Fruit fly (Drosophila melanogaster): ENCODE results near the gene hh.
A peak's percentile ranks its signal among the peaks of the same experiment; 100 is the strongest.

The hh gene

dm6 chr3R:23120933-23121332 is 20.8 kb downstream of the hh start:
- TF ChIP-seq cic (GFP tag; optimal IDR thresholded peaks at IDR 0.05) (peak; percentile 87), ovo (GFP tag; optimal IDR thresholded peaks at IDR 0.05) (no peak), bab1 (GFP tag; optimal IDR thresholded peaks at IDR 0.05) (peak; percentile 26), Mnt (GFP tag; optimal IDR thresholded peaks at IDR 0.05) (peak; percentile 7), CG14711 (tag; optimal IDR thresholded peaks at IDR 0.05) (no peak), CG1620 (GFP tag; optimal IDR thresholded peaks at IDR 0.05) (no peak), CG7101 (tag; optimal IDR thresholded peaks at IDR 0.05) (peak; percentile 4), CG7045 (GFP tag; optimal IDR thresholded peaks at IDR 0.05) (no peak)

dm6 chr3R:23119873-23120272 is 21.8 kb downstream of the hh start:
- no peak for TF ChIP-seq bab1 (GFP tag; optimal IDR thresholded peaks at IDR 0.05)
- no peak for TF ChIP-seq pad (GFP tag; optimal IDR thresholded peaks at IDR 0.05)
- no peak for TF ChIP-seq CG33017 (tag; optimal IDR thresholded peaks at IDR 0.05)
- no peak for TF ChIP-seq CG7045 (GFP tag; optimal IDR thresholded peaks at IDR 0.05)
- no peak for TF ChIP-seq ovo (GFP tag; optimal IDR thresholded peaks at IDR 0.05)
- no peak for TF ChIP-seq cic (GFP tag; optimal IDR thresholded peaks at IDR 0.05)
- no peak for TF ChIP-seq CG12768 (GFP tag; optimal IDR thresholded peaks at IDR 0.05)
- no peak for TF ChIP-seq CG7101 (tag; optimal IDR thresholded peaks at IDR 0.05)
- TF ChIP-seq CG1620 (GFP tag; optimal IDR thresholded peaks at IDR 0.05) = no peak
- TF ChIP-seq Crg-1 (GFP tag; optimal IDR thresholded peaks at IDR 0.05) = no peak
- TF ChIP-seq CG14711 (tag; optimal IDR thresholded peaks at IDR 0.05) = no peak
- no peak for TF ChIP-seq Hr96 (GFP tag; optimal IDR thresholded peaks at IDR 0.05)
- no peak for TF ChIP-seq CG11617 (GFP tag; optimal IDR thresholded peaks at IDR 0.05)
- no peak for TF ChIP-seq CG5204 (GFP tag; optimal IDR thresholded peaks at IDR 0.05)
- TF ChIP-seq cnc (optimal IDR thresholded peaks at IDR 0.05) = no peak
- TF ChIP-seq kay (GFP tag; ENCODE audit: borderline replicate concordance) = no peak

- TF ChIP-seq bab1 (GFP tag; optimal IDR thresholded peaks at IDR 0.05) = no peak
- TF ChIP-seq CG1620 (GFP tag; optimal IDR thresholded peaks at IDR 0.05) = peak; percentile 39
- TF ChIP-seq CG7045 (GFP tag; optimal IDR thresholded peaks at IDR 0.05) = no peak
- no peak for TF ChIP-seq CG14711 (tag; optimal IDR thresholded peaks at IDR 0.05)
- peak; percentile 62 for TF ChIP-seq Hr96 (GFP tag; optimal IDR thresholded peaks at IDR 0.05)
- TF ChIP-seq CG5204 (GFP tag; optimal IDR thresholded peaks at IDR 0.05) = no peak
- TF ChIP-seq toe (GFP tag; optimal IDR thresholded peaks at IDR 0.05) = peak; percentile 72
- TF ChIP-seq Crg-1 (GFP tag; optimal IDR thresholded peaks at IDR 0.05) = peak; percentile 48
- TF ChIP-seq kay (GFP tag; ENCODE audit: borderline replicate concordance) = no peak
- TF ChIP-seq pad (GFP tag; optimal IDR thresholded peaks at IDR 0.05) = peak; percentile 42
- TF ChIP-seq cic (GFP tag; optimal IDR thresholded peaks at IDR 0.05) = no peak
- no peak for TF ChIP-seq CG11617 (GFP tag; optimal IDR thresholded peaks at IDR 0.05)
- peak; percentile 11 for TF ChIP-seq CG33017 (tag; optimal IDR thresholded peaks at IDR 0.05)
- TF ChIP-seq Mnt (GFP tag; optimal IDR thresholded peaks at IDR 0.05) = peak; percentile 52
- TF ChIP-seq CG12768 (GFP tag; optimal IDR thresholded peaks at IDR 0.05) = peak; percentile 46
- peak; percentile 9 for TF ChIP-seq Clk (GFP tag; optimal IDR thresholded peaks at IDR 0.05)
- TF ChIP-seq CG7101 (tag; optimal IDR thresholded peaks at IDR 0.05) = no peak
- TF ChIP-seq tj (GFP tag; optimal IDR thresholded peaks at IDR 0.05) = no peak
- TF ChIP-seq cnc (optimal IDR thresholded peaks at IDR 0.05) = no peak
- peak; percentile 34 for TF ChIP-seq ovo (GFP tag; optimal IDR thresholded peaks at IDR 0.05)
Measured at dm6 chr3R:23117683-23118470, 23.8 kb downstream of the hh start, which contains the start of the genes Rassf and CenB1A. TSS of gene Rassf (minus strand) at chr3R:23117931. TSS of gene CenB1A (plus strand) at chr3R:23118400.

dm6 chr3R:23112680-23113362 is 28.9 kb downstream of the hh start, which contains the start of gene Cow:
TSS of gene Cow (minus strand) at chr3R:23112730.
- peak; percentile 79 for TF ChIP-seq CG14711 (tag; optimal IDR thresholded peaks at IDR 0.05)
- TF ChIP-seq CG1620 (GFP tag; optimal IDR thresholded peaks at IDR 0.05) = no peak
- TF ChIP-seq cnc (optimal IDR thresholded peaks at IDR 0.05) = no peak
- no peak for TF ChIP-seq bab1 (GFP tag; optimal IDR thresholded peaks at IDR 0.05)
- peak; percentile 53 for TF ChIP-seq Hr96 (GFP tag; optimal IDR thresholded peaks at IDR 0.05)
- peak; percentile 62 for TF ChIP-seq CG11617 (GFP tag; optimal IDR thresholded peaks at IDR 0.05)
- TF ChIP-seq pad (GFP tag; optimal IDR thresholded peaks at IDR 0.05) = no peak
- TF ChIP-seq ovo (GFP tag; optimal IDR thresholded peaks at IDR 0.05) = no peak
- TF ChIP-seq Mnt (GFP tag; optimal IDR thresholded peaks at IDR 0.05) = no peak
- peak; percentile 83 for TF ChIP-seq CG12768 (GFP tag; optimal IDR thresholded peaks at IDR 0.05)
- TF ChIP-seq Clk (GFP tag; optimal IDR thresholded peaks at IDR 0.05) = peak; percentile 62
- peak; percentile 82 for TF ChIP-seq CG33017 (tag; optimal IDR thresholded peaks at IDR 0.05)
- TF ChIP-seq CG7045 (GFP tag; optimal IDR thresholded peaks at IDR 0.05) = peak; percentile 75
- TF ChIP-seq CG5204 (GFP tag; optimal IDR thresholded peaks at IDR 0.05) = peak; percentile 67
- peak; percentile 67 for TF ChIP-seq CG7101 (tag; optimal IDR thresholded peaks at IDR 0.05)
- TF ChIP-seq cic (GFP tag; optimal IDR thresholded peaks at IDR 0.05) = no peak
- TF ChIP-seq tj (GFP tag; optimal IDR thresholded peaks at IDR 0.05) = peak; percentile 17
- TF ChIP-seq Crg-1 (GFP tag; optimal IDR thresholded peaks at IDR 0.05) = no peak
- peak; percentile 65 for TF ChIP-seq toe (GFP tag; optimal IDR thresholded peaks at IDR 0.05)
- TF ChIP-seq kay (GFP tag; ENCODE audit: borderline replicate concordance) = no peak

dm6 chr3R:23110724-23111123 is 31.0 kb downstream of the hh start:
- no peak for TF ChIP-seq kay (GFP tag; ENCODE audit: borderline replicate concordance)
- TF ChIP-seq CG11617 (GFP tag; optimal IDR thresholded peaks at IDR 0.05) = no peak

All from whole organism, adult.